Fruit fly (Drosophila melanogaster) whole organism: Measurements from ENCODE around the gene Sgs8.

ENCODE experiments used
- CG8478 ChIP-seq: fragments of >200 bp; optimal IDR thresholded peaks from 2 replicates; lab custom pipeline; 2018; ENCODE audit warnings: inconsistent platforms
- Dll ChIP-seq: fragments of >200 bp; optimal IDR thresholded peaks from 2 replicates; lab custom pipeline; 2017
- pan ChIP-seq: fragments of >200 bp; optimal IDR thresholded peaks from 2 replicates; lab custom pipeline; 2017
- psq ChIP-seq: fragments of >200 bp; optimal IDR thresholded peaks from 2 replicates; lab custom pipeline; 2017
- usp ChIP-seq: fragments of >200 bp; optimal IDR thresholded peaks from 2 replicates; lab custom pipeline; 2017; ENCODE audit warnings: missing biosample characterization, missing genetic modification characterization, mixed read lengths

dm6 chr3L:11534391-11535246 lies 25.4 kb upstream of the Sgs8 start:
- no peak for TF ChIP-seq CG8478 (lab: Kevin White, UChicago)
- TF ChIP-seq usp (GFP tag; lab: Kevin White, UChicago): no peak
- no peak for TF ChIP-seq psq (lab: Kevin White, UChicago)
- no peak for TF ChIP-seq Dll (lab: Kevin White, UChicago)
- no peak for TF ChIP-seq pan
